Worm (Caenorhabditis elegans): Measurements from ENCODE around the gene acp-5.

ce11 chrX:5872153-5872552 lies 42.9 kb downstream of the acp-5 start:
- TF ChIP-seq nhr-77 (tag; optimal IDR thresholded peaks at IDR 0.05), result no peak
- TF ChIP-seq R02D3.7 (tag; optimal IDR thresholded peaks at IDR 0.05), result no peak
- no peak for TF ChIP-seq ztf-11 (tag; optimal IDR thresholded peaks at IDR 0.05)
- no peak for TF ChIP-seq lin-13 (GFP tag; optimal IDR thresholded peaks at IDR 0.05)

All from whole organism, L2 larva.